Worm (Caenorhabditis elegans): ENCODE results near the gene srw-54.
A peak's percentile ranks its signal among the peaks of the same experiment; 100 is the strongest.

The srw-54 gene

ce11 chrV:16610791-16611385 is at the start of gene srw-54:
Gene srw-54, plus strand, starts transcription at chrV:16611335.
- no peak for TF ChIP-seq unc-62 (GFP tag; optimal IDR thresholded peaks at IDR 0.05 in 1 of 2)
- TF ChIP-seq unc-62 (tag; optimal IDR thresholded peaks at IDR 0.05) = no peak
- no peak for TF ChIP-seq lim-7 (GFP tag; IDR thresholded peaks at IDR 0.05)
- peak; percentile 59 for TF ChIP-seq nhr-28 (tag; optimal IDR thresholded peaks at IDR 0.05)
- TF ChIP-seq pqm-1 (tag; optimal IDR thresholded peaks at IDR 0.05) = peak; percentile 29
- TF ChIP-seq dve-1 (tag; optimal IDR thresholded peaks at IDR 0.05; ENCODE audit: insufficient read depth) = peak; percentile 23
- no peak for TF ChIP-seq daf-16 (GFP tag; optimal IDR thresholded peaks at IDR 0.05)
- peak; percentile 92 for TF ChIP-seq daf-16 (tag; optimal IDR thresholded peaks at IDR 0.05)
- TF ChIP-seq spr-3 (GFP tag; optimal IDR thresholded peaks at IDR 0.05) = no peak
- peak; percentile 38; the same call in 1 of the 2 replicates for TF ChIP-seq dmd-6 (GFP tag; IDR thresholded peaks at IDR 0.05)
- TF ChIP-seq cey-2 (tag; optimal IDR thresholded peaks at IDR 0.05; ENCODE audit: borderline replicate concordance, insufficient read depth) = no peak

- no peak for TF ChIP-seq skn-1 (tag; optimal IDR thresholded peaks at IDR 0.05)
- TF ChIP-seq unc-130 (GFP tag; optimal IDR thresholded peaks at IDR 0.05) = no peak
- no peak for TF ChIP-seq nhr-41 (GFP tag; IDR thresholded peaks at IDR 0.05)
- TF ChIP-seq F37D6.2 (tag; optimal IDR thresholded peaks at IDR 0.05) = no peak
- no peak for TF ChIP-seq spr-1 (tag; optimal IDR thresholded peaks at IDR 0.05)
- no peak for TF ChIP-seq mdl-1 (tag; optimal IDR thresholded peaks at IDR 0.05)
- TF ChIP-seq nhr-11 (tag; optimal IDR thresholded peaks at IDR 0.05) = no peak
- TF ChIP-seq mdt-29 (GFP tag; IDR thresholded peaks at IDR 0.05) = no peak
- TF ChIP-seq mxl-2 (GFP tag; conservative IDR thresholded peaks at IDR 0.05) = no peak
- TF ChIP-seq ZK337.2 (GFP tag; IDR thresholded peaks at IDR 0.05) = no peak
- TF ChIP-seq daf-12 (tag; optimal IDR thresholded peaks at IDR 0.05) = no peak
- no peak for TF ChIP-seq F10B5.3 (tag; optimal IDR thresholded peaks at IDR 0.05)
- TF ChIP-seq nhr-48 (tag; optimal IDR thresholded peaks at IDR 0.05) = no peak
- TF ChIP-seq pqm-1 (tag; optimal IDR thresholded peaks at IDR 0.05) = no peak
- no peak for TF ChIP-seq madf-5 (GFP tag; IDR thresholded peaks at IDR 0.05)
- TF ChIP-seq nhr-77 (tag; optimal IDR thresholded peaks at IDR 0.05) = no peak
Measured at ce11 chrV:16565639-16566038, 45.5 kb upstream of the srw-54 start, which contains the start of gene sru-45. Gene sru-45, plus strand, starts transcription at chrV:16565939.

ce11 chrV:16568056-16568455 is 43.1 kb upstream of the srw-54 start:
- TF ChIP-seq aha-1 (tag) (peak; percentile 76), Y5F2A.4 (GFP tag; optimal IDR thresholded peaks at IDR 0.05) (no peak), spr-3 (GFP tag; optimal IDR thresholded peaks at IDR 0.05) (no peak), egl-27 (tag; optimal IDR thresholded peaks at IDR 0.05) (no peak), F26F4.8 (GFP tag; conservative IDR thresholded peaks at IDR 0.05) (no peak), php-3 (GFP tag; IDR thresholded peaks at IDR 0.05) (no peak), zfp-2 (tag; optimal IDR thresholded peaks at IDR 0.05) (no peak), R02D3.7 (tag; optimal IDR thresholded peaks at IDR 0.05) (no peak), saeg-2 (GFP tag; IDR thresholded peaks at IDR 0.05) (no peak), F10B5.3 (tag; optimal IDR thresholded peaks at IDR 0.05) (no peak), unc-62 (GFP tag; optimal IDR thresholded peaks at IDR 0.05 in 1 of 2) (peak in 1 of 2 experiments; percentile 78), unc-62 (tag; optimal IDR thresholded peaks at IDR 0.05) (no peak)

- TF ChIP-seq daf-8 (GFP tag; IDR thresholded peaks at IDR 0.05) = no peak
- no peak for TF ChIP-seq R02D3.7 (tag; optimal IDR thresholded peaks at IDR 0.05)
- TF ChIP-seq mes-2 (tag; optimal IDR thresholded peaks at IDR 0.05; ENCODE audit: poor library complexity, severe bottlenecking) = no peak
- TF ChIP-seq unc-62 (GFP tag; optimal IDR thresholded peaks at IDR 0.05 in 1 of 2) = peak in 1 of 2 experiments; percentile 19
- no peak for TF ChIP-seq unc-62 (tag; optimal IDR thresholded peaks at IDR 0.05)
Measured at ce11 chrV:16570697-16571096, 40.4 kb upstream of the srw-54 start, which contains the start of gene nhr-233. Gene nhr-233, minus strand, starts transcription at chrV:16570797.

Measured in whole organism, L4 larva.